Fruit fly (Drosophila melanogaster) whole organism, embryonic: ENCODE measurements around the gene MSAmiP.

ENCODE experiments used
- CG10654 ChIP-seq: fragments of 200-800 bp; sonication (Bioruptor generic); optimal IDR thresholded peaks from 2 replicates; lab custom pipeline; 2016; ENCODE audit warnings: missing biosample characterization, missing genetic modification characterization
- CG11093 ChIP-seq: fragments of 200-800 bp; sonication (Bioruptor generic); IDR thresholded peaks from 3 replicates; pipeline ENCODE4 v1.3.6; 2022; ENCODE audit warnings: missing biosample characterization, missing genetic modification characterization
- CG11504 ChIP-seq: fragments of 200-800 bp; sonication (Bioruptor generic); optimal IDR thresholded peaks from 3 replicates; lab custom pipeline; 2019; ENCODE audit warnings: missing biosample characterization, mild to moderate bottlenecking, missing genetic modification characterization, moderate library complexity
- CG12769 ChIP-seq: fragments of 200-800 bp; sonication (Bioruptor generic); optimal IDR thresholded peaks from 2 replicates; lab custom pipeline; 2019; ENCODE audit warnings: missing biosample characterization, mild to moderate bottlenecking, missing genetic modification characterization, moderate library complexity
- CG17328 ChIP-seq: fragments of 200-800 bp; sonication (Bioruptor generic); IDR thresholded peaks from 2 replicates; pipeline ENCODE4 v1.3.6; 2022; ENCODE audit warnings: missing biosample characterization, missing genetic modification characterization
- CG17802 ChIP-seq: fragments of 200-800 bp; sonication (Bioruptor generic); optimal IDR thresholded peaks from 2 replicates; lab custom pipeline; 2018; ENCODE audit warnings: missing biosample characterization, mild to moderate bottlenecking, missing genetic modification characterization, moderate library complexity
- CG1832 ChIP-seq: fragments of 200-800 bp; sonication (Bioruptor generic); optimal IDR thresholded peaks from 2 replicates; lab custom pipeline; 2017; ENCODE audit warnings: missing biosample characterization, mild to moderate bottlenecking, missing genetic modification characterization, inconsistent platforms
- CG18476 ChIP-seq: fragments of 200-800 bp; sonication (Bioruptor generic); optimal IDR thresholded peaks from 2 replicates; lab custom pipeline; 2016; ENCODE audit warnings: missing biosample characterization, mild to moderate bottlenecking, missing genetic modification characterization
- CG2199 ChIP-seq: fragments of 200-800 bp; sonication (Bioruptor generic); IDR thresholded peaks from 3 replicates; pipeline ENCODE4 v1.3.6; 2022; ENCODE audit warnings: missing biosample characterization, missing genetic modification characterization
- CG31441 ChIP-seq: fragments of 200-800 bp; sonication (Bioruptor generic); IDR thresholded peaks from 2 replicates; pipeline ENCODE4 v1.3.6; 2022; ENCODE audit warnings: missing biosample characterization, missing genetic modification characterization
- CG33213 ChIP-seq: fragments of 200-800 bp; sonication (Bioruptor generic); optimal IDR thresholded peaks from 3 replicates; lab custom pipeline; 2016; ENCODE audit warnings: missing biosample characterization, missing genetic modification characterization
- CG34422 ChIP-seq: fragments of 200-800 bp; sonication (Bioruptor generic); IDR thresholded peaks from 3 replicates; pipeline ENCODE4 v1.3.6; 2022; ENCODE audit warnings: missing biosample characterization, missing genetic modification characterization
- CG4404 ChIP-seq: fragments of 200-800 bp; sonication (Bioruptor generic); IDR thresholded peaks from 2 replicates; pipeline ENCODE4 v1.3.6; 2022; ENCODE audit warnings: missing biosample characterization, missing genetic modification characterization
- CG5953 ChIP-seq: fragments of 200-800 bp; sonication (Bioruptor generic); IDR thresholded peaks from 2 replicates; pipeline ENCODE4 v1.3.6; 2022; ENCODE audit warnings: missing biosample characterization, missing genetic modification characterization
- CG7987 ChIP-seq: fragments of 200-800 bp; sonication (Bioruptor generic); optimal IDR thresholded peaks from 2 replicates; lab custom pipeline; 2018; ENCODE audit warnings: missing biosample characterization, mild to moderate bottlenecking, missing genetic modification characterization, moderate library complexity
- CG8388 ChIP-seq: fragments of 200-800 bp; sonication (Bioruptor generic); optimal IDR thresholded peaks from 2 replicates; lab custom pipeline; 2019; ENCODE audit warnings: missing biosample characterization, mild to moderate bottlenecking, missing genetic modification characterization, moderate library complexity
- CG8478 ChIP-seq: fragments of >200 bp; optimal IDR thresholded peaks from 2 replicates; lab custom pipeline; 2018
- CG9876 ChIP-seq: fragments of 200-800 bp; sonication (Bioruptor generic); optimal IDR thresholded peaks from 2 replicates; lab custom pipeline; 2016; ENCODE audit warnings: missing biosample characterization, missing genetic modification characterization
- CTCF ChIP-seq: fragments of 200-800 bp; sonication (Bioruptor generic); optimal IDR thresholded peaks from 2 replicates; lab custom pipeline; 2017; ENCODE audit warnings: missing biosample characterization, mild to moderate bottlenecking, missing genetic modification characterization, moderate library complexity
- CoRest ChIP-seq: fragments of 200-800 bp; sonication (Bioruptor generic); optimal IDR thresholded peaks from 3 replicates; lab custom pipeline; 2018; ENCODE audit warnings: missing biosample characterization, mild to moderate bottlenecking, missing genetic modification characterization, moderate library complexity
- D19B ChIP-seq: fragments of 200-800 bp; sonication (Bioruptor generic); optimal IDR thresholded peaks from 2 replicates; lab custom pipeline; 2017; ENCODE audit warnings: missing biosample characterization, mild to moderate bottlenecking, missing genetic modification characterization
- Elba2 ChIP-seq: fragments of 200-800 bp; sonication (Bioruptor generic); optimal IDR thresholded peaks from 3 replicates; lab custom pipeline; 2016; ENCODE audit warnings: missing biosample characterization, missing genetic modification characterization
- Ets97D ChIP-seq: fragments of 200-800 bp; sonication (Bioruptor generic); optimal IDR thresholded peaks from 3 replicates; lab custom pipeline; 2016; ENCODE audit warnings: missing biosample characterization, missing genetic modification characterization
- GATAe ChIP-seq: fragments of 200-800 bp; sonication (Bioruptor generic); conservative IDR thresholded peaks from 2 replicates; pipeline ENCODE4 v1.3.6; 2022; ENCODE audit warnings: missing biosample characterization, missing genetic modification characterization
- H15 ChIP-seq: fragments of 200-800 bp; sonication (Bioruptor generic); IDR thresholded peaks from 3 replicates; pipeline ENCODE4 v1.3.6; 2022; ENCODE audit warnings: missing biosample characterization, missing genetic modification characterization
- Neu2 ChIP-seq: fragments of 200-800 bp; sonication (Bioruptor generic); optimal IDR thresholded peaks from 3 replicates; lab custom pipeline; 2016; ENCODE audit warnings: missing biosample characterization, missing genetic modification characterization, borderline replicate concordance
- Nf-YA ChIP-seq: fragments of 200-800 bp; sonication (Bioruptor generic); IDR thresholded peaks from 2 replicates; pipeline ENCODE4 v1.3.6; 2022; ENCODE audit warnings: missing biosample characterization, missing genetic modification characterization
- Nf-YB ChIP-seq: fragments of 200-800 bp; sonication (Bioruptor generic); optimal IDR thresholded peaks from 3 replicates; lab custom pipeline; 2019; ENCODE audit warnings: missing biosample characterization, mild to moderate bottlenecking, missing genetic modification characterization, moderate library complexity
- Optix ChIP-seq: fragments of 200-800 bp; sonication (Bioruptor generic); IDR thresholded peaks from 3 replicates; pipeline ENCODE4 v1.3.6; 2022; ENCODE audit warnings: missing biosample characterization, missing genetic modification characterization
- amos ChIP-seq: fragments of 200-800 bp; sonication (Bioruptor generic); IDR thresholded peaks from 2 replicates; pipeline ENCODE4 v1.3.6; 2022; ENCODE audit warnings: missing biosample characterization, missing genetic modification characterization; ENCODE audit not compliant: partially characterized antibody
- ara ChIP-seq: fragments of 200-800 bp; sonication (Bioruptor generic); IDR thresholded peaks from 2 replicates; pipeline ENCODE4 v1.3.6; 2022; ENCODE audit warnings: missing biosample characterization, missing genetic modification characterization
- ase ChIP-seq: fragments of 200-800 bp; sonication (Bioruptor generic); IDR thresholded peaks from 3 replicates; pipeline ENCODE4 v1.3.6; 2022; ENCODE audit warnings: missing biosample characterization, missing genetic modification characterization
- cas ChIP-seq: fragments of 200-800 bp; sonication (Bioruptor generic); IDR thresholded peaks from 2 replicates; pipeline ENCODE4 v1.3.6; 2022; ENCODE audit warnings: missing biosample characterization, missing genetic modification characterization
- cg ChIP-seq: fragments of 200-800 bp; sonication (Bioruptor generic); optimal IDR thresholded peaks from 3 replicates; lab custom pipeline; 2019; ENCODE audit warnings: missing biosample characterization, mild to moderate bottlenecking, missing genetic modification characterization, moderate library complexity
- da ChIP-seq: fragments of 200-800 bp; sonication (Bioruptor generic); optimal IDR thresholded peaks from 2 replicates; lab custom pipeline; 2016; ENCODE audit warnings: missing biosample characterization, missing genetic modification characterization
- gsb-n ChIP-seq: fragments of 200-800 bp; sonication (Bioruptor generic); optimal IDR thresholded peaks from 3 replicates; lab custom pipeline; 2018; ENCODE audit warnings: missing biosample characterization, mild to moderate bottlenecking, missing genetic modification characterization
- ind ChIP-seq: fragments of 200-800 bp; sonication (Bioruptor generic); optimal IDR thresholded peaks from 3 replicates; lab custom pipeline; 2016; ENCODE audit warnings: missing biosample characterization, missing genetic modification characterization
- lov ChIP-seq, 2 experiments: fragments of 200-800 bp in 1 of 2; fragments of >200 bp in 1 of 2; sonication (Bioruptor generic) in 1 of 2; IDR thresholded peaks in 1 of 2; optimal IDR thresholded peaks in 1 of 2; 2 replicates in 1 of 2; 3 replicates in 1 of 2; pipeline versions ENCODE4 v1.3.6 to Lab custom; 2017 to 2022; ENCODE audit warnings: missing biosample characterization in 1 of 2, missing genetic modification characterization in 1 of 2
- pan ChIP-seq, 4 experiments: fragments of >200 bp in 3 of 4; fragments of 200-800 bp in 1 of 4; sonication (Bioruptor generic) in 1 of 4; optimal IDR thresholded peaks in 3 of 4; IDR thresholded peaks in 1 of 4; 2 replicates each; pipeline versions ENCODE4 v1.3.6 to Lab custom; 2017 to 2022; ENCODE audit warnings: missing biosample characterization in 2 of 4, missing genetic modification characterization in 2 of 4, mixed read lengths in 1 of 4
- peb ChIP-seq: fragments of 200-800 bp; sonication (Bioruptor generic); IDR thresholded peaks from 2 replicates; pipeline ENCODE4 v1.3.6; 2022; ENCODE audit warnings: missing biosample characterization, missing genetic modification characterization
- phol ChIP-seq: fragments of 200-800 bp; sonication (Bioruptor generic); optimal IDR thresholded peaks from 3 replicates; lab custom pipeline; 2018; ENCODE audit warnings: missing biosample characterization, mild to moderate bottlenecking, missing genetic modification characterization, moderate library complexity
- pnt ChIP-seq: fragments of 200-800 bp; sonication (Bioruptor generic); optimal IDR thresholded peaks from 3 replicates; lab custom pipeline; 2016; ENCODE audit warnings: missing biosample characterization, missing genetic modification characterization
- pros ChIP-seq: fragments of 200-800 bp; sonication (Bioruptor generic); optimal IDR thresholded peaks from 3 replicates; lab custom pipeline; 2019; ENCODE audit warnings: missing biosample characterization, mild to moderate bottlenecking, missing genetic modification characterization, moderate library complexity
- sd ChIP-seq: fragments of 200-800 bp; sonication (Bioruptor generic); optimal IDR thresholded peaks from 3 replicates; lab custom pipeline; 2018; ENCODE audit warnings: missing biosample characterization, mild to moderate bottlenecking, missing genetic modification characterization, moderate library complexity
- sens ChIP-seq: fragments of 200-800 bp; sonication (Bioruptor generic); peaks from one replicate; lab custom pipeline; 2016; ENCODE audit warnings: missing biosample characterization, missing genetic modification characterization
- so ChIP-seq: fragments of 200-800 bp; sonication (Bioruptor generic); IDR thresholded peaks from 3 replicates; pipeline ENCODE4 v1.3.6; 2022; ENCODE audit warnings: missing biosample characterization, missing genetic modification characterization
- sr ChIP-seq: fragments of 200-800 bp; sonication (Bioruptor generic); IDR thresholded peaks from 3 replicates; pipeline ENCODE4 v1.3.6; 2022; ENCODE audit warnings: missing biosample characterization, missing genetic modification characterization
- ssp ChIP-seq: fragments of 200-800 bp; sonication (Bioruptor generic); IDR thresholded peaks from 2 replicates; pipeline ENCODE4 v1.3.6; 2022; ENCODE audit warnings: missing biosample characterization, missing genetic modification characterization
- tll ChIP-seq, 2 experiments: fragments of 200-800 bp in 1 of 2; fragments of >200 bp in 1 of 2; sonication (Bioruptor generic) in 1 of 2; optimal IDR thresholded peaks; 2 replicates each; lab custom pipeline; 2017 to 2019; ENCODE audit warnings: missing biosample characterization in 2 of 2, missing genetic modification characterization in 2 of 2, mild to moderate bottlenecking in 1 of 2, moderate library complexity in 1 of 2
- wdn ChIP-seq: fragments of 200-800 bp; sonication (Bioruptor generic); IDR thresholded peaks from 2 replicates; pipeline ENCODE4 v1.3.6; 2022; ENCODE audit warnings: missing biosample characterization, missing genetic modification characterization

The MSAmiP gene

dm6 chr3R:16847245-16847644, 48.8 kb downstream of the MSAmiP start (continued):
- TF ChIP-seq CG8388 (GFP tag; lab: Kevin White, UChicago) (peak; percentile 4), Nf-YA (GFP tag; lab: Robert Waterston, UW) (peak; percentile 77), Elba2 (no peak), da (GFP tag; lab: Kevin White, UChicago) (peak; percentile 7), sr (GFP tag; lab: Robert Waterston, UW) (peak; percentile 91), CG9876 (GFP tag; lab: Kevin White, UChicago) (no peak), wdn (no peak; the same call in 1 of the 2 replicates), CG17328 (GFP tag; lab: Robert Waterston, UW) (peak; percentile 47; the same call in 1 of the 2 replicates), ara (GFP tag; lab: Robert Waterston, UW) (0 out of 2 replicates have a peak, but pooled peaks have one; percentile 10), CG18476 (GFP tag; lab: Kevin White, UChicago) (no peak), CG11504 (tag; lab: Kevin White, UChicago) (peak; percentile 87), Neu2 (GFP tag; lab: Kevin White, UChicago) (no peak), ase (GFP tag; lab: Robert Waterston, UW) (peak; percentile 49; the same call in 1 of the 3 replicates), CG7987 (no peak), pan (optimal IDR thresholded peaks at IDR 0.05; lab: Kevin White, UChicago) (no peak), pan (GFP tag; optimal IDR thresholded peaks at IDR 0.05 in 1 of 2, IDR thresholded peaks at IDR 0.05 in 1 of 2) (peak in 1 of 2 experiments; percentile 58), CG31441 (GFP tag; lab: Robert Waterston, UW) (no peak), CG2199 (peak; percentile 50; the same call in 1 of the 3 replicates), Optix (GFP tag; lab: Robert Waterston, UW) (peak; percentile 23; the same call in 1 of the 3 replicates), CG4404 (GFP tag; lab: Robert Waterston, UW) (no peak), cg (GFP tag; lab: Kevin White, UChicago) (peak; percentile 73), Nf-YB (GFP tag; lab: Kevin White, UChicago) (peak; percentile 93), phol (tag; lab: Kevin White, UChicago) (peak; percentile 91), tll (GFP tag; optimal IDR thresholded peaks at IDR 0.05; lab: Kevin White, UChicago) (peak in 1 of 2 experiments; percentile 38), CTCF (peak; percentile 53), Ets97D (no peak), so (GFP tag; lab: Robert Waterston, UW) (peak; percentile 67; the same call in 2 of the 3 replicates), pros (GFP tag; lab: Kevin White, UChicago) (peak; percentile 33), CG33213 (GFP tag; lab: Kevin White, UChicago) (no peak), CG34422 (peak; percentile 46; the same call in 1 of the 3 replicates), CG12769 (peak; percentile 68), CG8478 (lab: Kevin White, UChicago) (peak; percentile 99), CG17802 (no peak), peb (0 out of 2 replicates have a peak, but pooled peaks have one; percentile 33), CG1832 (peak; percentile 100), CG11093 (GFP tag; lab: Robert Waterston, UW) (no peak), H15 (GFP tag; lab: Robert Waterston, UW) (0 out of 3 replicates have a peak, but pooled peaks have one; percentile 33), lov (optimal IDR thresholded peaks at IDR 0.05; lab: Kevin White, UChicago) (no peak), lov (GFP tag; IDR thresholded peaks at IDR 0.05; lab: Robert Waterston, UW) (0 out of 3 replicates have a peak, but pooled peaks have one; percentile 61), ind (GFP tag; lab: Kevin White, UChicago) (no peak), sens (peak; percentile 84), CG10654 (GFP tag; lab: Kevin White, UChicago) (no peak), amos (GFP tag; lab: Robert Waterston, UW) (peak; percentile 49; the same call in 1 of the 2 replicates), ssp (GFP tag; lab: Robert Waterston, UW) (no peak), sd (tag; lab: Kevin White, UChicago) (peak; percentile 65), D19B (no peak), pnt (GFP tag; lab: Kevin White, UChicago) (no peak), CG5953 (peak; percentile 58), gsb-n (tag; lab: Kevin White, UChicago) (peak; percentile 44), GATAe (no peak), cas (GFP tag; lab: Robert Waterston, UW) (no peak), CoRest (tag; lab: Kevin White, UChicago) (peak; percentile 51)
